Fruit fly (Drosophila melanogaster) whole organism, embryonic: ENCODE data around the gene eEF1delta.
A peak's percentile ranks its signal among the peaks of the same experiment; 100 is the strongest.

ENCODE experiments used
- Bgb ChIP-seq: fragments of 200-800 bp; sonication (Bioruptor generic); IDR thresholded peaks from 2 replicates; pipeline ENCODE4 v1.3.6; 2022; ENCODE audit warnings: missing biosample characterization, missing genetic modification characterization; ENCODE audit not compliant: partially characterized antibody
- CG10321 ChIP-seq: fragments of 200-800 bp; sonication (Bioruptor generic); IDR thresholded peaks from 2 replicates; pipeline ENCODE4 v1.3.6; 2022; ENCODE audit warnings: missing biosample characterization, missing genetic modification characterization
- CG11247 ChIP-seq: fragments of 200-800 bp; sonication (Bioruptor generic); IDR thresholded peaks from 2 replicates; pipeline ENCODE4 v1.3.6; 2022; ENCODE audit warnings: missing biosample characterization, missing genetic modification characterization
- CG11723 ChIP-seq: fragments of 200-800 bp; sonication (Bioruptor generic); optimal IDR thresholded peaks from 2 replicates; lab custom pipeline; 2017; ENCODE audit warnings: missing biosample characterization, mild to moderate bottlenecking, missing genetic modification characterization
- CG12744 ChIP-seq: fragments of 200-800 bp; sonication (Bioruptor generic); optimal IDR thresholded peaks from 2 replicates; lab custom pipeline; 2016; ENCODE audit warnings: missing biosample characterization, missing genetic modification characterization
- CG14014 ChIP-seq: fragments of 200-800 bp; sonication (Bioruptor generic); IDR thresholded peaks from 2 replicates; pipeline ENCODE4 v1.3.6; 2022; ENCODE audit warnings: missing biosample characterization, missing genetic modification characterization
- CG14667 ChIP-seq: fragments of 200-800 bp; sonication (Bioruptor generic); IDR thresholded peaks from 2 replicates; pipeline ENCODE4 v1.3.6; 2022; ENCODE audit warnings: missing biosample characterization, missing genetic modification characterization
- CG15269 ChIP-seq: fragments of 200-800 bp; sonication (Bioruptor generic); optimal IDR thresholded peaks from 2 replicates; lab custom pipeline; 2018; ENCODE audit warnings: missing biosample characterization, mild to moderate bottlenecking, missing genetic modification characterization, moderate library complexity
- CG1529 ChIP-seq: fragments of 200-800 bp; sonication (Bioruptor generic); optimal IDR thresholded peaks from 3 replicates; lab custom pipeline; 2018; ENCODE audit warnings: missing biosample characterization, missing genetic modification characterization
- CG15696 ChIP-seq: fragments of 200-800 bp; sonication (Bioruptor generic); optimal IDR thresholded peaks from 2 replicates; lab custom pipeline; 2019; ENCODE audit warnings: missing biosample characterization, mild to moderate bottlenecking, missing genetic modification characterization, moderate library complexity
- CG17612 ChIP-seq: fragments of 200-800 bp; sonication (Bioruptor generic); IDR thresholded peaks from 2 replicates; pipeline ENCODE4 v1.3.6; 2022; ENCODE audit warnings: missing biosample characterization, missing genetic modification characterization
- CG1832 ChIP-seq: fragments of 200-800 bp; sonication (Bioruptor generic); optimal IDR thresholded peaks from 2 replicates; lab custom pipeline; 2017; ENCODE audit warnings: missing biosample characterization, mild to moderate bottlenecking, missing genetic modification characterization, inconsistent platforms
- CG3065 ChIP-seq: fragments of 200-800 bp; sonication (Bioruptor generic); optimal IDR thresholded peaks from 2 replicates; lab custom pipeline; 2016; ENCODE audit warnings: missing biosample characterization, missing genetic modification characterization
- CG3847 ChIP-seq: fragments of 200-800 bp; sonication (Bioruptor generic); IDR thresholded peaks from 2 replicates; pipeline ENCODE4 v1.3.6; 2022; ENCODE audit warnings: missing biosample characterization, missing genetic modification characterization
- CG5953 ChIP-seq: fragments of 200-800 bp; sonication (Bioruptor generic); IDR thresholded peaks from 2 replicates; pipeline ENCODE4 v1.3.6; 2022; ENCODE audit warnings: missing biosample characterization, missing genetic modification characterization
- CG6689 ChIP-seq: fragments of 200-800 bp; sonication (Bioruptor generic); IDR thresholded peaks from 2 replicates; pipeline ENCODE4 v1.3.6; 2022; ENCODE audit warnings: missing biosample characterization, missing genetic modification characterization
- CG6791 ChIP-seq: fragments of 200-800 bp; sonication (Bioruptor generic); IDR thresholded peaks from 3 replicates; pipeline ENCODE4 v1.3.6; 2022; ENCODE audit warnings: missing biosample characterization, missing genetic modification characterization; ENCODE audit not compliant: partially characterized antibody
- CG7372 ChIP-seq: fragments of 200-800 bp; sonication (Bioruptor generic); IDR thresholded peaks from 2 replicates; pipeline ENCODE4 v1.3.6; 2022; ENCODE audit warnings: missing biosample characterization, missing genetic modification characterization
- CG7963 ChIP-seq: fragments of 200-800 bp; sonication (Bioruptor generic); IDR thresholded peaks from 3 replicates; pipeline ENCODE4 v1.3.6; 2022; ENCODE audit warnings: missing biosample characterization, missing genetic modification characterization; ENCODE audit not compliant: partially characterized antibody
- CG8924 ChIP-seq: fragments of 200-800 bp; optimal IDR thresholded peaks from 3 replicates; lab custom pipeline; 2019; ENCODE audit warnings: missing biosample characterization, mild to moderate bottlenecking, missing genetic modification characterization, moderate library complexity
- CG9932 ChIP-seq: fragments of 200-800 bp; sonication (Bioruptor generic); IDR thresholded peaks from 2 replicates; pipeline ENCODE4 v1.3.6; 2022; ENCODE audit warnings: missing biosample characterization, missing genetic modification characterization
- HLH4C ChIP-seq: fragments of 200-800 bp; sonication (Bioruptor generic); IDR thresholded peaks from 3 replicates; pipeline ENCODE4 v1.3.6; 2022; ENCODE audit warnings: missing biosample characterization, missing genetic modification characterization; ENCODE audit not compliant: partially characterized antibody
- Hr39 ChIP-seq: fragments of >200 bp; optimal IDR thresholded peaks from 2 replicates; lab custom pipeline; 2017
- Med ChIP-seq: fragments of 200-800 bp; sonication (Bioruptor generic); peaks from one replicate; lab custom pipeline; 2016; ENCODE audit warnings: missing biosample characterization, missing genetic modification characterization, mild to moderate bottlenecking, inconsistent platforms, moderate library complexity
- Nf-YA ChIP-seq: fragments of 200-800 bp; sonication (Bioruptor generic); IDR thresholded peaks from 2 replicates; pipeline ENCODE4 v1.3.6; 2022; ENCODE audit warnings: missing biosample characterization, missing genetic modification characterization
- NfI ChIP-seq: fragments of 200-800 bp; sonication (Bioruptor generic); optimal IDR thresholded peaks from 3 replicates; lab custom pipeline; 2018; ENCODE audit warnings: missing biosample characterization, mild to moderate bottlenecking, missing genetic modification characterization, moderate library complexity
- Six4 ChIP-seq: fragments of 200-800 bp; sonication (Bioruptor generic); optimal IDR thresholded peaks from 2 replicates; lab custom pipeline; 2016; ENCODE audit warnings: missing biosample characterization, missing genetic modification characterization
- Ssrp ChIP-seq: fragments of 200-800 bp; sonication (Bioruptor generic); optimal IDR thresholded peaks from 2 replicates; lab custom pipeline; 2018; ENCODE audit warnings: missing biosample characterization, mild to moderate bottlenecking, missing genetic modification characterization, moderate library complexity
- TFAM ChIP-seq: fragments of 200-800 bp; sonication (Bioruptor generic); optimal IDR thresholded peaks from 2 replicates; lab custom pipeline; 2017; ENCODE audit warnings: missing biosample characterization, missing genetic modification characterization, inconsistent platforms
- Taf1 ChIP-seq: fragments of 200-800 bp; sonication (Bioruptor generic); IDR thresholded peaks from 2 replicates; pipeline ENCODE4 v1.3.6; 2022; ENCODE audit warnings: missing biosample characterization, missing genetic modification characterization
- abd-A ChIP-seq: fragments of 200-800 bp; sonication (Bioruptor generic); optimal IDR thresholded peaks from 3 replicates; lab custom pipeline; 2019; ENCODE audit warnings: missing biosample characterization, mild to moderate bottlenecking, missing genetic modification characterization, moderate library complexity
- az2 ChIP-seq: fragments of 200-800 bp; sonication (Bioruptor generic); optimal IDR thresholded peaks from 3 replicates; lab custom pipeline; 2016; ENCODE audit warnings: missing biosample characterization, missing genetic modification characterization
- cad ChIP-seq: fragments of >200 bp; optimal IDR thresholded peaks from 2 replicates; lab custom pipeline; 2017; ENCODE audit warnings: missing biosample characterization, missing genetic modification characterization
- cas ChIP-seq: fragments of 200-800 bp; sonication (Bioruptor generic); IDR thresholded peaks from 2 replicates; pipeline ENCODE4 v1.3.6; 2022; ENCODE audit warnings: missing biosample characterization, missing genetic modification characterization
- crp ChIP-seq, 2 experiments: fragments of 200-800 bp; sonication (Bioruptor generic); optimal IDR thresholded peaks; 2 replicates in 1 of 2; 3 replicates in 1 of 2; lab custom pipeline; 2017; ENCODE audit warnings: missing biosample characterization in 2 of 2, missing genetic modification characterization in 2 of 2, mild to moderate bottlenecking in 1 of 2, moderate library complexity in 1 of 2
- dan ChIP-seq: fragments of 200-800 bp; sonication (Bioruptor generic); IDR thresholded peaks from 2 replicates; pipeline ENCODE4 v1.3.6; 2022; ENCODE audit warnings: missing biosample characterization, missing genetic modification characterization
- dmrt99B ChIP-seq: fragments of 200-800 bp; sonication (Bioruptor generic); optimal IDR thresholded peaks from 2 replicates; lab custom pipeline; 2018; ENCODE audit warnings: missing biosample characterization, mild to moderate bottlenecking, missing genetic modification characterization, moderate library complexity
- fd102C ChIP-seq: fragments of 200-800 bp; sonication (Bioruptor generic); optimal IDR thresholded peaks from 2 replicates; lab custom pipeline; 2018; ENCODE audit warnings: missing biosample characterization, mild to moderate bottlenecking, missing genetic modification characterization, moderate library complexity
- fd64A ChIP-seq: fragments of 200-800 bp; sonication (Bioruptor generic); optimal IDR thresholded peaks from 3 replicates; lab custom pipeline; 2018; ENCODE audit warnings: missing biosample characterization, mild to moderate bottlenecking, missing genetic modification characterization
- fu2 ChIP-seq: fragments of 200-800 bp; sonication (Bioruptor generic); optimal IDR thresholded peaks from 2 replicates; lab custom pipeline; 2016; ENCODE audit warnings: missing biosample characterization, missing genetic modification characterization
- gt ChIP-seq: fragments of 200-800 bp; sonication (Bioruptor generic); IDR thresholded peaks from 2 replicates; pipeline ENCODE4 v1.3.6; 2022; ENCODE audit warnings: missing biosample characterization, missing genetic modification characterization
- lbe ChIP-seq: fragments of 200-800 bp; sonication (Bioruptor generic); optimal IDR thresholded peaks from 2 replicates; lab custom pipeline; 2016; ENCODE audit warnings: missing biosample characterization, mild to moderate bottlenecking, missing genetic modification characterization
- odd ChIP-seq: fragments of 200-800 bp; sonication (Bioruptor generic); optimal IDR thresholded peaks from 2 replicates; lab custom pipeline; 2017; ENCODE audit warnings: missing biosample characterization, mild to moderate bottlenecking, missing genetic modification characterization
- peb ChIP-seq: fragments of 200-800 bp; sonication (Bioruptor generic); IDR thresholded peaks from 2 replicates; pipeline ENCODE4 v1.3.6; 2022; ENCODE audit warnings: missing biosample characterization, missing genetic modification characterization
- pnt ChIP-seq: fragments of 200-800 bp; sonication (Bioruptor generic); optimal IDR thresholded peaks from 3 replicates; lab custom pipeline; 2016; ENCODE audit warnings: missing biosample characterization, missing genetic modification characterization
- ranshi ChIP-seq: fragments of 200-800 bp; sonication (Bioruptor generic); IDR thresholded peaks from 2 replicates; pipeline ENCODE4 v1.3.6; 2022; ENCODE audit warnings: missing biosample characterization, missing genetic modification characterization
- salm ChIP-seq: fragments of 200-800 bp; sonication (Bioruptor generic); optimal IDR thresholded peaks from 2 replicates; lab custom pipeline; 2018; ENCODE audit warnings: missing biosample characterization, mild to moderate bottlenecking, missing genetic modification characterization
- sens ChIP-seq: fragments of 200-800 bp; sonication (Bioruptor generic); peaks from one replicate; lab custom pipeline; 2016; ENCODE audit warnings: missing biosample characterization, missing genetic modification characterization
- sima ChIP-seq: fragments of 200-800 bp; sonication (Bioruptor generic); optimal IDR thresholded peaks from 2 replicates; lab custom pipeline; 2016; ENCODE audit warnings: missing biosample characterization, missing genetic modification characterization
- stc ChIP-seq: fragments of 200-800 bp; sonication (Bioruptor generic); IDR thresholded peaks from 2 replicates; pipeline ENCODE4 v1.3.6; 2022; ENCODE audit warnings: missing biosample characterization, missing genetic modification characterization
- unpg ChIP-seq: fragments of 200-800 bp; sonication (Bioruptor generic); optimal IDR thresholded peaks from 3 replicates; lab custom pipeline; 2018; ENCODE audit warnings: missing biosample characterization, mild to moderate bottlenecking, missing genetic modification characterization, moderate library complexity

Gene eEF1delta

dm6 chr2L:10226724-10227407 is 5.4 kb upstream of the eEF1delta start, which contains the start of gene CG5708 (continued):
- no peak for TF ChIP-seq CG1529
- no peak for TF ChIP-seq CG15269 (tag; lab: Kevin White, UChicago)
- no peak for TF ChIP-seq CG14667 (GFP tag; lab: Robert Waterston, UW)
- peak; percentile 52; the same call in 1 of the 2 replicates for TF ChIP-seq Bgb (GFP tag; lab: Robert Waterston, UW)
- TF ChIP-seq CG6689 (GFP tag; lab: Robert Waterston, UW), result no peak
- no peak for TF ChIP-seq stc (GFP tag; lab: Robert Waterston, UW)
- no peak for TF ChIP-seq TFAM (GFP tag; lab: Kevin White, UChicago)
- no peak for TF ChIP-seq abd-A (tag; lab: Kevin White, UChicago)
- TF ChIP-seq odd (GFP tag; lab: Kevin White, UChicago), result no peak
- no peak for TF ChIP-seq az2 (GFP tag; lab: Kevin White, UChicago)
- no peak for TF ChIP-seq sima (GFP tag; lab: Kevin White, UChicago)
- peak; percentile 35 for TF ChIP-seq sens
- TF ChIP-seq CG15696 (tag; lab: Kevin White, UChicago), result no peak
- peak in 1 of 2 experiments; percentile 48 for TF ChIP-seq crp (GFP tag; optimal IDR thresholded peaks at IDR 0.05; lab: Kevin White, UChicago)
- TF ChIP-seq cas (GFP tag; lab: Robert Waterston, UW), result no peak
- peak; percentile 33 for TF ChIP-seq NfI (GFP tag; lab: Kevin White, UChicago)
- TF ChIP-seq CG5953 (GFP tag; lab: Robert Waterston, UW), result no peak
- TF ChIP-seq gt, result no peak
- no peak for TF ChIP-seq CG12744
- no peak for TF ChIP-seq CG7372 (GFP tag; lab: Robert Waterston, UW)
- no peak for TF ChIP-seq fd64A (GFP tag; lab: Kevin White, UChicago)
- TF ChIP-seq CG9932 (GFP tag; lab: Robert Waterston, UW), result no peak
- TF ChIP-seq CG6791, result peak; percentile 32; the same call in 1 of the 3 replicates
- no peak for TF ChIP-seq CG17612 (GFP tag; lab: Robert Waterston, UW)
- TF ChIP-seq peb (GFP tag; lab: Robert Waterston, UW), result no peak
- TF ChIP-seq Med (GFP tag; lab: Kevin White, UChicago), result peak; percentile 76
- TF ChIP-seq CG14014 (GFP tag; lab: Robert Waterston, UW), result no peak
- no peak for TF ChIP-seq CG1832 (GFP tag; lab: Kevin White, UChicago)
- no peak for TF ChIP-seq Taf1 (GFP tag; lab: Robert Waterston, UW)
- peak; percentile 25 for TF ChIP-seq CG8924 (tag; lab: Kevin White, UChicago)
- no peak for TF ChIP-seq CG10321 (GFP tag; lab: Robert Waterston, UW)
- TF ChIP-seq dan (GFP tag; lab: Robert Waterston, UW), result no peak
- TF ChIP-seq CG7963 (GFP tag; lab: Robert Waterston, UW), result no peak
- TF ChIP-seq pnt (GFP tag; lab: Kevin White, UChicago), result no peak
- no peak for TF ChIP-seq CG3065
- TF ChIP-seq Ssrp (tag; lab: Kevin White, UChicago), result no peak
- no peak for TF ChIP-seq CG3847
- no peak for TF ChIP-seq dmrt99B (tag; lab: Kevin White, UChicago)
- TF ChIP-seq unpg (GFP tag; lab: Kevin White, UChicago), result no peak
- no peak for TF ChIP-seq Six4
- no peak for TF ChIP-seq fd102C (GFP tag; lab: Kevin White, UChicago)
- no peak for TF ChIP-seq salm (tag; lab: Kevin White, UChicago)
- no peak for TF ChIP-seq cad
- TF ChIP-seq HLH4C (GFP tag; lab: Robert Waterston, UW), result no peak
- TF ChIP-seq CG11247 (GFP tag; lab: Robert Waterston, UW), result no peak
- TF ChIP-seq lbe (GFP tag; lab: Kevin White, UChicago), result no peak
- no peak for TF ChIP-seq Hr39 (lab: Kevin White, UChicago)
- TF ChIP-seq ranshi, result no peak
- TF ChIP-seq Nf-YA (GFP tag; lab: Robert Waterston, UW), result no peak
- no peak for TF ChIP-seq fu2 (GFP tag; lab: Kevin White, UChicago)
- TF ChIP-seq CG11723 (GFP tag; lab: Kevin White, UChicago), result peak; percentile 89
